Fruit fly (Drosophila melanogaster): ENCODE measurements around the gene CG14022.
A peak's percentile ranks its signal among the peaks of the same experiment; 100 is the strongest.

The CG14022 gene

dm6 chr2L:5286572-5286971, 42.1 kb downstream of the CG14022 start:
- no peak for TF ChIP-seq Abd-B (GFP tag; optimal IDR thresholded peaks at IDR 0.05)
- no peak for TF ChIP-seq N (GFP tag; optimal IDR thresholded peaks at IDR 0.05)
- TF ChIP-seq ey (GFP tag; optimal IDR thresholded peaks at IDR 0.05), result no peak
- no peak for TF ChIP-seq GATAd (GFP tag; optimal IDR thresholded peaks at IDR 0.05)
- TF ChIP-seq Rel (GFP tag; optimal IDR thresholded peaks at IDR 0.05), result no peak
- TF ChIP-seq Rel (tag; optimal IDR thresholded peaks at IDR 0.05), result no peak
- no peak for TF ChIP-seq dmrt93B (GFP tag; optimal IDR thresholded peaks at IDR 0.05)
- no peak for TF ChIP-seq Hnf4 (GFP tag; optimal IDR thresholded peaks at IDR 0.05)
- no peak for TF ChIP-seq Mio (GFP tag; optimal IDR thresholded peaks at IDR 0.05)
- TF ChIP-seq Hr83 (GFP tag; optimal IDR thresholded peaks at IDR 0.05; ENCODE audit: poor library complexity, severe bottlenecking), result no peak

dm6 chr2L:5285860-5286259, 42.8 kb downstream of the CG14022 start:
- no peak for TF ChIP-seq psq (GFP tag; optimal IDR thresholded peaks at IDR 0.05)

dm6 chr2L:5284820-5285219, 43.9 kb downstream of the CG14022 start:
- no peak for TF ChIP-seq sage (GFP tag; optimal IDR thresholded peaks at IDR 0.05)
- TF ChIP-seq ey (GFP tag; optimal IDR thresholded peaks at IDR 0.05), result no peak

- TF ChIP-seq woc (GFP tag; optimal IDR thresholded peaks at IDR 0.05) (peak; percentile 85), Myc (optimal IDR thresholded peaks at IDR 0.05) (peak; percentile 72), foxo (GFP tag; optimal IDR thresholded peaks at IDR 0.05) (no peak), dsf (GFP tag; optimal IDR thresholded peaks at IDR 0.05; ENCODE audit: borderline replicate concordance) (no peak), Hr78 (GFP tag; optimal IDR thresholded peaks at IDR 0.05) (no peak), h (GFP tag; optimal IDR thresholded peaks at IDR 0.05) (peak; percentile 22), jim (GFP tag; optimal IDR thresholded peaks at IDR 0.05) (peak; percentile 43), Vsx2 (GFP tag; optimal IDR thresholded peaks at IDR 0.05; ENCODE audit: partially characterized antibody) (no peak), brk (GFP tag; optimal IDR thresholded peaks at IDR 0.05) (no peak), rgr (GFP tag; optimal IDR thresholded peaks at IDR 0.05) (peak; percentile 34), dmrt93B (GFP tag; optimal IDR thresholded peaks at IDR 0.05) (no peak), fru (GFP tag; optimal IDR thresholded peaks at IDR 0.05) (peak; percentile 79), dl (GFP tag; optimal IDR thresholded peaks at IDR 0.05; ENCODE audit: insufficient read depth in 1 of 2, partially characterized antibody in 2 of 2) (no peak), usp (GFP tag; optimal IDR thresholded peaks at IDR 0.05) (no peak), N (GFP tag; optimal IDR thresholded peaks at IDR 0.05) (no peak), ey (GFP tag; optimal IDR thresholded peaks at IDR 0.05) (peak; percentile 18), Jra (GFP tag; optimal IDR thresholded peaks at IDR 0.05) (no peak), CrebA (GFP tag; optimal IDR thresholded peaks at IDR 0.05; ENCODE audit: borderline replicate concordance) (no peak), tai (GFP tag; optimal IDR thresholded peaks at IDR 0.05) (no peak), Hr83 (GFP tag; optimal IDR thresholded peaks at IDR 0.05; ENCODE audit: poor library complexity, severe bottlenecking) (peak; percentile 75), Dif (GFP tag; optimal IDR thresholded peaks at IDR 0.05; ENCODE audit: partially characterized antibody) (no peak), lola (GFP tag; optimal IDR thresholded peaks at IDR 0.05) (no peak), Rel (GFP tag; optimal IDR thresholded peaks at IDR 0.05) (no peak), Rel (tag; optimal IDR thresholded peaks at IDR 0.05) (peak; percentile 94), HLH106 (tag; optimal IDR thresholded peaks at IDR 0.05) (peak; percentile 50), Dfd (GFP tag; optimal IDR thresholded peaks at IDR 0.05) (no peak), CG9705 (GFP tag; optimal IDR thresholded peaks at IDR 0.05) (peak; percentile 24), psq (GFP tag; optimal IDR thresholded peaks at IDR 0.05) (peak; percentile 13), CG32264 (GFP tag; optimal IDR thresholded peaks at IDR 0.05) (no peak), Abd-B (GFP tag; optimal IDR thresholded peaks at IDR 0.05) (no peak), GATAd (GFP tag; optimal IDR thresholded peaks at IDR 0.05) (no peak), sv (GFP tag; optimal IDR thresholded peaks at IDR 0.05) (peak; percentile 14), pan (optimal IDR thresholded peaks at IDR 0.05) (no peak), Mio (GFP tag; optimal IDR thresholded peaks at IDR 0.05) (no peak), OdsH (GFP tag; optimal IDR thresholded peaks at IDR 0.05) (peak; percentile 35), br (GFP tag; optimal IDR thresholded peaks at IDR 0.05) (peak; percentile 4), sage (GFP tag; optimal IDR thresholded peaks at IDR 0.05) (no peak), Hnf4 (GFP tag; optimal IDR thresholded peaks at IDR 0.05) (no peak), Sp1 (GFP tag; optimal IDR thresholded peaks at IDR 0.05) (peak; percentile 24)
Measured at dm6 chr2L:5278309-5279130, 50.2 kb downstream of the CG14022 start, which contains the start of the genes Nin and Bub1. Gene Nin, minus strand, starts transcription at chr2L:5278548. Gene Bub1, plus strand, starts transcription at chr2L:5278865.
